Fruit fly (Drosophila melanogaster) whole organism, embryonic: ENCODE measurements around the gene CG15365.
A peak's percentile ranks its signal among the peaks of the same experiment; 100 is the strongest.

Experiments
- Aef1 ChIP-seq: fragments of 200-800 bp; sonication (Bioruptor generic); IDR thresholded peaks from 3 replicates; pipeline ENCODE4 v1.3.6; 2022; ENCODE audit warnings: missing biosample characterization, missing genetic modification characterization
- CG10147 ChIP-seq: fragments of 200-800 bp; sonication (Bioruptor generic); optimal IDR thresholded peaks from 2 replicates; lab custom pipeline; 2019; ENCODE audit warnings: missing biosample characterization, mild to moderate bottlenecking, missing genetic modification characterization, moderate library complexity
- CG11560 ChIP-seq: fragments of 200-800 bp; sonication (Bioruptor generic); IDR thresholded peaks from 3 replicates; pipeline ENCODE4 v1.3.6; 2022; ENCODE audit warnings: missing biosample characterization, missing genetic modification characterization
- CG12104 ChIP-seq: fragments of 200-800 bp; sonication (Bioruptor generic); optimal IDR thresholded peaks from 3 replicates; lab custom pipeline; 2016; ENCODE audit warnings: missing biosample characterization, missing genetic modification characterization
- CG12391 ChIP-seq: fragments of 200-800 bp; sonication (Bioruptor generic); optimal IDR thresholded peaks from 3 replicates; lab custom pipeline; 2018; ENCODE audit warnings: missing biosample characterization, mild to moderate bottlenecking, missing genetic modification characterization, moderate library complexity
- CG13287 ChIP-seq: fragments of 200-800 bp; sonication (Bioruptor generic); IDR thresholded peaks from 2 replicates; pipeline ENCODE4 v1.3.6; 2022; ENCODE audit warnings: missing biosample characterization, missing genetic modification characterization; ENCODE audit not compliant: partially characterized antibody
- CG13424 ChIP-seq: fragments of 200-800 bp; sonication (Bioruptor generic); optimal IDR thresholded peaks from 2 replicates; lab custom pipeline; 2019; ENCODE audit warnings: missing biosample characterization, mild to moderate bottlenecking, missing genetic modification characterization, moderate library complexity
- CG13775 ChIP-seq: fragments of 200-800 bp; sonication (Bioruptor generic); optimal IDR thresholded peaks from 3 replicates; lab custom pipeline; 2017; ENCODE audit warnings: missing biosample characterization, mild to moderate bottlenecking, missing genetic modification characterization
- CG14667 ChIP-seq: fragments of 200-800 bp; sonication (Bioruptor generic); IDR thresholded peaks from 2 replicates; pipeline ENCODE4 v1.3.6; 2022; ENCODE audit warnings: missing biosample characterization, missing genetic modification characterization
- CG1602 ChIP-seq: fragments of 200-800 bp; sonication (Bioruptor generic); optimal IDR thresholded peaks from 3 replicates; lab custom pipeline; 2016; ENCODE audit warnings: missing biosample characterization, missing genetic modification characterization
- CG1603 ChIP-seq: fragments of 200-800 bp; sonication (Bioruptor generic); optimal IDR thresholded peaks from 2 replicates; lab custom pipeline; 2019; ENCODE audit warnings: missing biosample characterization, mild to moderate bottlenecking, missing genetic modification characterization, moderate library complexity
- CG16813 ChIP-seq: fragments of 200-800 bp; sonication (Bioruptor generic); IDR thresholded peaks from 3 replicates; pipeline ENCODE4 v1.3.6; 2022; ENCODE audit warnings: missing biosample characterization, missing genetic modification characterization; ENCODE audit not compliant: partially characterized antibody
- CG17829 ChIP-seq: fragments of 200-800 bp; optimal IDR thresholded peaks from 2 replicates; lab custom pipeline; 2019; ENCODE audit warnings: missing biosample characterization, mild to moderate bottlenecking, missing genetic modification characterization, moderate library complexity
- CG18011 ChIP-seq: fragments of 200-800 bp; sonication (Bioruptor generic); optimal IDR thresholded peaks from 2 replicates; lab custom pipeline; 2017; ENCODE audit warnings: missing biosample characterization, missing genetic modification characterization, mild to moderate bottlenecking, moderate library complexity, missing genotype
- CG2120 ChIP-seq: fragments of 200-800 bp; sonication (Bioruptor generic); optimal IDR thresholded peaks from 3 replicates; lab custom pipeline; 2016; ENCODE audit warnings: missing biosample characterization, missing genetic modification characterization
- CG2712 ChIP-seq: fragments of 200-800 bp; optimal IDR thresholded peaks from 3 replicates; lab custom pipeline; 2019; ENCODE audit warnings: missing biosample characterization, mild to moderate bottlenecking, missing genetic modification characterization, moderate library complexity
- CG30020 ChIP-seq: fragments of 200-800 bp; optimal IDR thresholded peaks from 2 replicates; lab custom pipeline; 2019; ENCODE audit warnings: missing biosample characterization, mild to moderate bottlenecking, missing genetic modification characterization, moderate library complexity
- CG3065 ChIP-seq: fragments of 200-800 bp; sonication (Bioruptor generic); optimal IDR thresholded peaks from 2 replicates; lab custom pipeline; 2016; ENCODE audit warnings: missing biosample characterization, missing genetic modification characterization
- CG31441 ChIP-seq: fragments of 200-800 bp; sonication (Bioruptor generic); IDR thresholded peaks from 2 replicates; pipeline ENCODE4 v1.3.6; 2022; ENCODE audit warnings: missing biosample characterization, missing genetic modification characterization
- CG34224 ChIP-seq: fragments of 200-800 bp; sonication (Bioruptor generic); IDR thresholded peaks from 3 replicates; pipeline ENCODE4 v1.3.6; 2022; ENCODE audit warnings: missing biosample characterization, missing genetic modification characterization; ENCODE audit not compliant: partially characterized antibody
- CG34422 ChIP-seq: fragments of 200-800 bp; sonication (Bioruptor generic); IDR thresholded peaks from 3 replicates; pipeline ENCODE4 v1.3.6; 2022; ENCODE audit warnings: missing biosample characterization, missing genetic modification characterization
- CG4424 ChIP-seq: fragments of 200-800 bp; sonication (Bioruptor generic); optimal IDR thresholded peaks from 3 replicates; lab custom pipeline; 2016; ENCODE audit warnings: missing biosample characterization, missing genetic modification characterization
- CG4617 ChIP-seq: fragments of 200-800 bp; sonication (Bioruptor generic); optimal IDR thresholded peaks from 3 replicates; lab custom pipeline; 2016; ENCODE audit warnings: missing biosample characterization, missing genetic modification characterization, borderline replicate concordance
- CG4820 ChIP-seq: fragments of 200-800 bp; sonication (Bioruptor generic); optimal IDR thresholded peaks from 3 replicates; lab custom pipeline; 2016; ENCODE audit warnings: missing biosample characterization, missing genetic modification characterization
- CG6683 ChIP-seq: fragments of 200-800 bp; sonication (Bioruptor generic); optimal IDR thresholded peaks from 2 replicates; lab custom pipeline; 2017; ENCODE audit warnings: missing biosample characterization, mild to moderate bottlenecking, missing genetic modification characterization, missing genetic modification reagents
- CG7963 ChIP-seq: fragments of 200-800 bp; sonication (Bioruptor generic); IDR thresholded peaks from 3 replicates; pipeline ENCODE4 v1.3.6; 2022; ENCODE audit warnings: missing biosample characterization, missing genetic modification characterization; ENCODE audit not compliant: partially characterized antibody
- Chrac-16 ChIP-seq: fragments of 200-800 bp; sonication (Bioruptor generic); optimal IDR thresholded peaks from 3 replicates; lab custom pipeline; 2016; ENCODE audit warnings: missing biosample characterization, missing genetic modification characterization
- CoRest ChIP-seq: fragments of 200-800 bp; sonication (Bioruptor generic); optimal IDR thresholded peaks from 3 replicates; lab custom pipeline; 2018; ENCODE audit warnings: missing biosample characterization, mild to moderate bottlenecking, missing genetic modification characterization, moderate library complexity
- Dek ChIP-seq: fragments of 200-800 bp; sonication (Bioruptor generic); optimal IDR thresholded peaks from 3 replicates; lab custom pipeline; 2019; ENCODE audit warnings: missing biosample characterization, mild to moderate bottlenecking, missing genetic modification characterization, moderate library complexity
- Dll ChIP-seq: fragments of 200-800 bp; sonication (Bioruptor generic); IDR thresholded peaks from 4 replicates; pipeline ENCODE4 v1.3.6; 2022; ENCODE audit warnings: missing biosample characterization, missing genetic modification characterization; ENCODE audit not compliant: partially characterized antibody
- E2f1 ChIP-seq: fragments of 200-800 bp; sonication (Bioruptor generic); IDR thresholded peaks from 2 replicates; pipeline ENCODE4 v1.3.6; 2022; ENCODE audit warnings: missing biosample characterization, missing genetic modification characterization
- Ets65A ChIP-seq: fragments of 200-800 bp; sonication (Bioruptor generic); peaks from one replicate; lab custom pipeline; 2016; ENCODE audit warnings: missing biosample characterization, missing genetic modification characterization
- H2.0 ChIP-seq: fragments of 200-800 bp; sonication (Bioruptor generic); IDR thresholded peaks from 2 replicates; pipeline ENCODE4 v1.3.6; 2022; ENCODE audit warnings: missing biosample characterization, missing genetic modification characterization
- Hmx ChIP-seq: fragments of 200-800 bp; sonication (Bioruptor generic); optimal IDR thresholded peaks from 2 replicates; lab custom pipeline; 2016; ENCODE audit warnings: missing biosample characterization, missing genetic modification characterization
- Myb ChIP-seq: fragments of 200-800 bp; sonication (Bioruptor generic); optimal IDR thresholded peaks from 2 replicates; lab custom pipeline; 2016; ENCODE audit warnings: missing biosample characterization, missing genetic modification characterization
- Xbp1 ChIP-seq: fragments of 200-800 bp; sonication (Bioruptor generic); optimal IDR thresholded peaks from 3 replicates; lab custom pipeline; 2016; ENCODE audit warnings: missing biosample characterization, mild to moderate bottlenecking, missing genetic modification characterization
- disco-r ChIP-seq: fragments of 200-800 bp; sonication (Bioruptor generic); optimal IDR thresholded peaks from 2 replicates; lab custom pipeline; 2016; ENCODE audit warnings: missing biosample characterization, missing genetic modification characterization
- dysf ChIP-seq: fragments of 200-800 bp; sonication (Bioruptor generic); IDR thresholded peaks from 3 replicates; pipeline ENCODE4 v1.3.6; 2022; ENCODE audit warnings: missing biosample characterization, missing genetic modification characterization
- esg ChIP-seq: fragments of 200-800 bp; sonication (Bioruptor generic); conservative IDR thresholded peaks from 2 replicates; pipeline ENCODE4 v1.3.6; 2022; ENCODE audit warnings: missing biosample characterization, missing genetic modification characterization
- luna ChIP-seq: fragments of 200-800 bp; sonication (Bioruptor generic); optimal IDR thresholded peaks from 2 replicates; lab custom pipeline; 2016; ENCODE audit warnings: missing biosample characterization, missing genetic modification characterization
- mam ChIP-seq: fragments of 200-800 bp; sonication (Bioruptor generic); optimal IDR thresholded peaks from 3 replicates; lab custom pipeline; 2016; ENCODE audit warnings: missing biosample characterization, missing genetic modification characterization
- onecut ChIP-seq: fragments of 200-800 bp; sonication (Bioruptor generic); IDR thresholded peaks from 2 replicates; pipeline ENCODE4 v1.3.6; 2022; ENCODE audit warnings: missing biosample characterization, missing genetic modification characterization
- phol ChIP-seq: fragments of 200-800 bp; sonication (Bioruptor generic); optimal IDR thresholded peaks from 3 replicates; lab custom pipeline; 2018; ENCODE audit warnings: missing biosample characterization, mild to moderate bottlenecking, missing genetic modification characterization, moderate library complexity
- prd ChIP-seq, 3 experiments: fragments of >200 bp in 2 of 3; fragments of 200-800 bp in 1 of 3; sonication (Bioruptor generic) in 1 of 3; optimal IDR thresholded peaks in 2 of 3; IDR thresholded peaks in 1 of 3; 2 replicates in 2 of 3; 3 replicates in 1 of 3; pipeline versions ENCODE4 v1.3.6 to Lab custom; 2017 to 2022; ENCODE audit warnings: missing biosample characterization in 1 of 3, missing genetic modification characterization in 1 of 3
- pzg ChIP-seq: fragments of 200-800 bp; sonication (Bioruptor generic); optimal IDR thresholded peaks from 3 replicates; lab custom pipeline; 2018; ENCODE audit warnings: missing biosample characterization, mild to moderate bottlenecking, missing genetic modification characterization, moderate library complexity
- sob ChIP-seq: fragments of 200-800 bp; sonication (Bioruptor generic); IDR thresholded peaks from 2 replicates; pipeline ENCODE4 v1.3.6; 2022; ENCODE audit warnings: missing biosample characterization, missing genetic modification characterization
- tna ChIP-seq: fragments of 200-800 bp; sonication (Bioruptor generic); IDR thresholded peaks from 2 replicates; pipeline ENCODE4 v1.3.6; 2022; ENCODE audit warnings: missing biosample characterization, missing genetic modification characterization; ENCODE audit not compliant: partially characterized antibody
- trem ChIP-seq: fragments of 200-800 bp; optimal IDR thresholded peaks from 3 replicates; lab custom pipeline; 2019; ENCODE audit warnings: missing biosample characterization, mild to moderate bottlenecking, missing genetic modification characterization, moderate library complexity
- twi ChIP-seq: fragments of 200-800 bp; optimal IDR thresholded peaks from 2 replicates; lab custom pipeline; 2019; ENCODE audit warnings: missing biosample characterization, mild to moderate bottlenecking, missing genetic modification characterization, moderate library complexity

CG15365 gene

dm6 chrX:9106775-9107283, 39.0 kb upstream of the CG15365 start, which contains the start of gene Arfrp1:
TSS of gene Arfrp1 (plus strand) at chrX:9107069.
- TF ChIP-seq CG12104 (GFP tag; lab: Kevin White, UChicago) (peak; percentile 55), CG34422 (0 out of 3 replicates have a peak, but pooled peaks have one; percentile 11), CG2712 (tag; lab: Kevin White, UChicago) (peak; percentile 25), CG10147 (no peak), CG2120 (GFP tag; lab: Kevin White, UChicago) (peak; percentile 48), CG13424 (tag; lab: Kevin White, UChicago) (peak; percentile 32), CG4424 (GFP tag; lab: Kevin White, UChicago) (peak; percentile 6), luna (no peak), sob (GFP tag; lab: Robert Waterston, UW) (peak; percentile 19; the same call in 1 of the 2 replicates), H2.0 (GFP tag; lab: Robert Waterston, UW) (0 out of 2 replicates have a peak, but pooled peaks have one; percentile 15), Ets65A (GFP tag; lab: Kevin White, UChicago) (peak; percentile 89), prd (optimal IDR thresholded peaks at IDR 0.05; lab: Kevin White, UChicago) (no peak), prd (GFP tag; IDR thresholded peaks at IDR 0.05; lab: Robert Waterston, UW) (peak; percentile 41; the same call in 1 of the 3 replicates), Aef1 (peak; percentile 47; the same call in 2 of the 3 replicates), CG17829 (tag; lab: Kevin White, UChicago) (no peak), CG4820 (GFP tag; lab: Kevin White, UChicago) (peak; percentile 19), CG4617 (GFP tag; lab: Kevin White, UChicago) (peak; percentile 5), tna (peak; percentile 65), CG31441 (GFP tag; lab: Robert Waterston, UW) (no peak), disco-r (GFP tag; lab: Kevin White, UChicago) (peak; percentile 11), CG11560 (tag; lab: Robert Waterston, UW) (0 out of 3 replicates have a peak, but pooled peaks have one; percentile 11), phol (peak; percentile 29), onecut (GFP tag; lab: Robert Waterston, UW) (peak; percentile 37; the same call in 1 of the 2 replicates), CG14667 (GFP tag; lab: Robert Waterston, UW) (no peak), Xbp1 (GFP tag; lab: Kevin White, UChicago) (peak; percentile 40), Dll (GFP tag; lab: Robert Waterston, UW) (peak; percentile 83), CG6683 (GFP tag; lab: Kevin White, UChicago) (no peak), Hmx (GFP tag; lab: Kevin White, UChicago) (peak; percentile 18), twi (no peak), CG18011 (GFP tag; lab: Kevin White, UChicago) (no peak), CG13287 (GFP tag; lab: Robert Waterston, UW) (peak; percentile 79), trem (tag; lab: Kevin White, UChicago) (peak; percentile 3), E2f1 (no peak), CG34224 (peak; percentile 79), CoRest (tag; lab: Kevin White, UChicago) (peak; percentile 12), dysf (GFP tag; lab: Robert Waterston, UW) (0 out of 3 replicates have a peak, but pooled peaks have one; percentile 22), Myb (GFP tag; lab: Kevin White, UChicago) (no peak), CG7963 (GFP tag; lab: Robert Waterston, UW) (peak; percentile 64; the same call in 2 of the 3 replicates), esg (GFP tag; lab: Robert Waterston, UW) (0 out of 2 replicates have a peak, but pooled peaks have one; percentile 18), Chrac-16 (GFP tag; lab: Kevin White, UChicago) (peak; percentile 27), CG1602 (GFP tag; lab: Kevin White, UChicago) (peak; percentile 15), CG12391 (tag; lab: Kevin White, UChicago) (peak; percentile 34), CG3065 (GFP tag; lab: Kevin White, UChicago) (no peak), CG1603 (tag; lab: Kevin White, UChicago) (peak; percentile 12), Dek (tag; lab: Kevin White, UChicago) (no peak), CG30020 (tag; lab: Kevin White, UChicago) (peak; percentile 27), pzg (GFP tag; lab: Kevin White, UChicago) (peak; percentile 27), CG16813 (GFP tag; lab: Robert Waterston, UW) (peak; percentile 81), CG13775 (peak; percentile 6), mam (peak; percentile 17)
